Worm (Caenorhabditis elegans) whole organism, dauer: Measurements from ENCODE around the gene clec-151.

Experiments
- unc-62 ChIP-seq: sonication (generic microtip); optimal IDR thresholded peaks from 2 replicates; lab custom pipeline; 2017; ENCODE audit warnings: missing biosample characterization, missing genetic modification reagents, missing genetic modification characterization

clec-151 gene

ce11 chrIII:4628165-4628564 is at the start of gene clec-151:
TSS of gene clec-151 (plus strand) at chrIII:4628465.
- TF ChIP-seq unc-62 (GFP tag; lab: Kevin White, UChicago) = no peak

ce11 chrIII:4581495-4581894 is 46.8 kb upstream of the clec-151 start, which contains the start of gene F35G12.12:
TSS of gene F35G12.12 (plus strand) at chrIII:4581795.
- no peak for TF ChIP-seq unc-62 (GFP tag; lab: Kevin White, UChicago)

- no peak for TF ChIP-seq unc-62 (GFP tag; lab: Kevin White, UChicago)
These were observed 44.1 kb upstream of the clec-151 start, which contains the start of gene F35G12.5 for ce11 chrIII:4584068-4584566. TSS of gene F35G12.5 (plus strand) at chrIII:4584118.

- no peak for TF ChIP-seq unc-62 (GFP tag; lab: Kevin White, UChicago)
These were observed 41.1 kb upstream of the clec-151 start, which contains the start of the genes F35G12.7 and smc-4 for ce11 chrIII:4587177-4587576. TSS of gene F35G12.7 (minus strand) at chrIII:4587330. TSS of gene smc-4 (plus strand) at chrIII:4587501.

DNA sequence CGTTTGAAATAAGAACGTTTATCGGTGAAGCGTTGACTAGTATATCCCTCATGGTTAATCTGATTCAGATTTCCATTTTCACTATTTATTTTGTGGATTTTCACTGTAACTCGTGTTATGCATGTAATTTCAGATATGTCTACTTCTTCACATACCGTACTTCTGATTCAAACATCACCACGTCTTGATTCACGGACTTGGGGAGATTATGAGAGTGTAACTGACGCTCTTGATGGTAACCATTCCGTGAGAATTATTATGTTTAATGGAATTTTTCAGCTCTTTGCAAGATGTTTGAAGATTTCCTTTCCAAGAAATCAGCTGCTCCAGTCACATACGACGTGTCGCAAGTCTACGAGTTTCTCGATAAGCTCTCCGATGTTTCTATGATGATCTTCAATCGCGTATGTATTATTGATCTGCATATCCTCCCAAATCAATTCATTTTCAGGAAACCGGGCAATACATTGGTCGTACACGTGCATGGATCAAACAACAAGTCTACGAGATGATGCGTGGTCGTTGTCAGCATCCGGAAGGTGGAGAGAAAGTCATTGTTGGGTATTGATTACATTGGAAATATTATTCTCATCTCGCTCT is 35.1 kb upstream of the clec-151 start, which contains the start of gene erh-2:
Gene erh-2 (plus strand): TSS at position 134 of the 600 bp plus-strand sequence.
- no peak for TF ChIP-seq unc-62 (GFP tag; lab: Kevin White, UChicago)

DNA sequence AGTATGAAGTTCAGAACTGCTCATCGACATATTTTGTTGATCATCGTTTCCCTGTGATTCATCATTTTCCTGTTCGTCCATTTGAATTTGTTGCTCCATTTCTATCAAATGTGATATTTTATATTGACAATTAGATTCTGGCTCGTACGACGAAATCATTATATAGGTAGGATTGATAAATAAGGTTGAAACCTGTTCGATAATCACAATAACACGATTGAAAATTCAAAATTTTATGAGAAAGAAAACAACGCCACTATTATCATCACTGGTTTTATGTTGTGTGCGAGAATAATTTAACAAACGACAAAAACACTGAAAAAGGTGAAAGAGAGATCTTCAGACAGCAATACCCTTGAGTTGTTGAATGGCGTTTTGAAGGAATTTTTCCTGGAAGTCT is 33.9 kb upstream of the clec-151 start, which contains the start of gene apc-11:
Gene apc-11 (minus strand): TSS at position 101 of the 400 bp plus-strand sequence.
- TF ChIP-seq unc-62 (GFP tag; lab: Kevin White, UChicago) = no peak

- TF ChIP-seq unc-62 (GFP tag; lab: Kevin White, UChicago) = no peak
These were observed 33.3 kb upstream of the clec-151 start for ce11 chrIII:4594762-4595523.

DNA sequence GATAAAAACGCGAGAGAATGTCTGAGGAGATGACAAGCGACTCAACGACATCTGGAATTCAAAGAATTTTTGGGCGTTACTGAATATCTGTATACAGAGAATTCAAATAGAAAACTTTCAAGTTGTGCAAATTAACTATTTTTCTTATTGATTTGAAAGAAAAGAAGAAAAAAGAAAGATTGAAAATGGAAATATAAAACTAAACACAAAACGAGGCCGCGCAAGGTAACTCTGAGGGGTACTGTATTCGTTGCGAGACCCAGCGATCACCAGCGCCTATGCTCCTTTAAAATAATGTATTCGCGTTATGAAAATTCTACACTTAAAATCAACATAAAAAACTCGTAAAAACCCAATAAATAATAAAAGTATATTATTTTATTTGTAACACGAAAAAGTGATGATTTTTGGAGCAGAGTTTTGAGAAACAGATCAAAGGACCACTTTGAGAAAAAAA is 32.5 kb upstream of the clec-151 start, which contains the start of gene asb-1:
Gene asb-1 (minus strand): TSS at position 51 of the 457 bp plus-strand sequence.
- TF ChIP-seq unc-62 (GFP tag; lab: Kevin White, UChicago) = no peak

ce11 chrIII:4600139-4600762 is 28.0 kb upstream of the clec-151 start, which contains the start of gene mab-21:
TSS of gene mab-21 (plus strand) at chrIII:4600753.
- no peak for TF ChIP-seq unc-62 (GFP tag; lab: Kevin White, UChicago)

- TF ChIP-seq unc-62 (GFP tag; lab: Kevin White, UChicago) = no peak
These were observed 27.0 kb upstream of the clec-151 start for ce11 chrIII:4601286-4601685.

DNA sequence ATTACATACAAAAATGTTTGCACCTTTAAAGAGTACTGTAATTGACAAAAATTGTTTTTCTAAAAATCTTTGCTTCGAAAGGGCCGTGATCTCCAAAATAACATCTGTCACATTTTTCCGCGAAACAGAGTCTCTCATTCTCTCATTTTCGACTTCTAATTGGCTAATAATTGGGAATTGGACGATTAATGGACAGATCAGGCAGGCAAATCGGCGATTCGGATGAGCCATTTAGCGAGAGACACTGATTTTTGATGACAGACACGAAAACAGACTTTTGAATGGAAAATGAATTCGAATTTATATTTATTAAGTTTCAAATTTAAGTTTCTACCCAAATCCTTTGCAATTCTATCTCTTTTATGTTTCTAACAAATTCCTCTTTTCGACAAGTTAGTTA is 24.4 kb upstream of the clec-151 start:
- no peak for TF ChIP-seq unc-62 (GFP tag; lab: Kevin White, UChicago)

DNA sequence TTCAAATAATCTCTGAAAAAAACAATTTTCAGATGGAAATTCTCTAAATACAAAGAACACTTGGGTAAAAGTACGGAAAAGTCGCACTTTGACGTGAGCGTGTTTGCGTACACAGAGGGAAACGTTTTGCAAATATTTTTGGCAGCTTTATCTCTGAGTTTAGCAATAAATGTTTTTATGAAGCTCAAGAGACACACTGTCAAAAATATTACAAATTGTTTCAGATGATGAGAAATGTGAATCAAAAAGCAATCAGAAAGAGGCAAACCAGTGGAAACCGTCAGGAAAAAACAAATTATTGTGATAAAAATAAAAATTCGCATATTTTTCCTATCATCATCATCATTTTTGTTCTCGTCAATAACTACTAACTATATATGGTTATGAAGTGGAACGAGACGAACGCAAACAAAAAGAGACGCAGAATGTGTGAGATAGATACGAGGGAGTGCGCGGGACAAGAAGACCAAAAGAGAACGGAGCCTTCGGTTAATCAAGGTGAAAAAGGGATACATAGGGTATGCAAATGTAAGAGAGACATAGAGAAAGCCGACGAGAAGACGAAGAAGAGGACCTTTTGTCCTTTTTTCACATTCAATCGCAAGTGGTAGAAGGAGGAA is 15.8 kb upstream of the clec-151 start, which contains the start of gene sel-2:
Gene sel-2 (minus strand): TSS at position 51 of the 620 bp plus-strand sequence.
- TF ChIP-seq unc-62 (GFP tag; lab: Kevin White, UChicago) = no peak

ce11 chrIII:4616071-4616571 is 12.1 kb upstream of the clec-151 start, which contains the start of gene lips-3:
TSS of gene lips-3 (plus strand) at chrIII:4616528.
- TF ChIP-seq unc-62 (GFP tag; lab: Kevin White, UChicago) = no peak

- no peak for TF ChIP-seq unc-62 (GFP tag; lab: Kevin White, UChicago)
These were observed 5.7 kb upstream of the clec-151 start, which contains the start of gene lron-5 for ce11 chrIII:4622375-4623130. TSS of gene lron-5 (plus strand) at chrIII:4623029.
